Worm (Caenorhabditis elegans): Measurements from ENCODE around the gene C53C11.4.
"Not testable (repeated sequence)": the region's sequence is repeated elsewhere in the genome, so short reads cannot be mapped to it uniquely, and the experiment has no call there.

Gene C53C11.4

ce11 chrX:17310730-17311312 lies at the start of gene C53C11.4:
C53C11.4 (plus strand) TSS chrX:17310908.
- TF ChIP-seq unc-62 (GFP tag; optimal IDR thresholded peaks at IDR 0.05): not testable (repeated sequence)

DNA sequence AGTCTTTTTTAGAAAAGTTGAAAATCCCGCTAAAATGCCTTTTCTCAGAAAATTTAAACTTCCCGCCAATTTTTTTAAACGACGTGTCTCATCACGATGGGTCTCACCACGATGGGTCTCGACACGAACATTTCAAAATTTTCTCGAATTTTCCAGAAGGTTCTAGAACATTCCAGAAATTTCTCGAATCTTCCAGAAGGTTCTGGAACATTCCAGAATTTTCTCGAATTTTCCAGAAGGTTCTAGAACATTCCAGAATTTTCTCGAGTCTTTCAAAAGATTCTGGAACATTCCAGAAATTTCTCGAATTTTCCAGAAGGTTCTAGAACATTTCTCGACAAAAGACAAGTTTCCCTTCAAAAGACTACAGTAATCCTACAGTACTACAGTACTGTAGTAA lies 22.3 kb upstream of the C53C11.4 start:
- no peak for TF ChIP-seq unc-62 (GFP tag; optimal IDR thresholded peaks at IDR 0.05)

- no peak for TF ChIP-seq unc-62 (GFP tag; optimal IDR thresholded peaks at IDR 0.05)
Measured at ce11 chrX:17294019-17294418, 16.7 kb upstream of the C53C11.4 start.

DNA sequence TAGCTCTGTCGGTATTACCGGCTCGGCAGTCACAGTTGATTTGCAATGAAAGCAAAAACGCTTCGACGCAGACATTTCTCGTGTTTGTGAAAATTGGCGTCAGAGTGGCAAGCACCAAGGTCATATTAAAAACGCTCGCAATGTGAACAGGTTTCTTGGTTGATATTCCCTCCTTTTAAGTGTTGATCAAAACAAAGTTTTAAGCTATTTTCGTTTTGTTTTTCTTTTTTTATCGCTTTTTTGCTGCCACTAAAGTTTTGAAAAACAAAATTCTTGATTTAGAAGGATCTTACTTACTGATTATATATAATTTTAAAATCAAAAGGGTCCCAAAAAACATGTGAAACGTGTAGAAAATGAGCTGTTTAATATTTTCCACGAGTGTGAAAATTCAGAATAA lies 16.0 kb upstream of the C53C11.4 start, which contains the start of gene C33E10.8:
C33E10.8 (minus strand) TSS at position 101 of the 400 bp plus-strand sequence.
- no peak for TF ChIP-seq unc-62 (GFP tag; optimal IDR thresholded peaks at IDR 0.05)

DNA sequence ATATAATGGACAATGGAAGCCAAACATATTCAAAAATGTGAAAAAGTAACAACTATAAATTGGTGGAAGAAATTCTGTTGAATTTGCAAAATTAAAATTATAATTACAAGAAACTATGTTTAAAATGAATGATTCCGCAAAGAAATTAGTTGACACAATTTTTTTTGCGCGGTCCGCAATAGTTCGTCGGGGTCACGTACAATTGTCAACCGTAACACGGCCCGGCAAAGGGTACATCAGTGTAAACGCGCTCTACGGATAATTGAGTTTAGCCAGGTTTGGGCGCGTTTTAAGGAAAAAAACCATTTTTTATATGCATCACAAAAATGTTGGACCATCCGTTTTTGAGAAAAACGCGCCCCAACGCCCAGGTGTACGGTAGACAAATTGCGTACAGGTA lies 13.3 kb upstream of the C53C11.4 start:
- TF ChIP-seq unc-62 (GFP tag; optimal IDR thresholded peaks at IDR 0.05): no peak

DNA sequence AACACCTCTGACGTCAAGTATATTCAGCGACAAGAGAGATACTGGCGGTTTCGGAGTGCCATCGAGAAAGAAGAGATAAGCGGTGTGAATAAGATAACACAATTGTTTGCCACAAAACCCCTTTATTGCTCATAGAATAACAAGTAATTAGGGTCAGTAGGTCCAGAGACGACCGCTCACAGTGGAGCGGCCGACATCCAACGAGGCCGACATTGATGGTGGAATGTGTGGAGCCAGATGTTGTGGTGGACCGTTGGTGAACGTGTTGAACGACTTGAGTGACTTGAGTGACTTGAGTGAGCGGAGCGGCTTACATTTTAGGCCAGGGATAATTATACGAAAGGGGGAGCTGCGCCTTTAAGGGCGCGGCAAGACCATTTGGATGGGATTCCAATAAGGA lies 10.0 kb upstream of the C53C11.4 start:
- TF ChIP-seq unc-62 (GFP tag; optimal IDR thresholded peaks at IDR 0.05): no peak

DNA sequence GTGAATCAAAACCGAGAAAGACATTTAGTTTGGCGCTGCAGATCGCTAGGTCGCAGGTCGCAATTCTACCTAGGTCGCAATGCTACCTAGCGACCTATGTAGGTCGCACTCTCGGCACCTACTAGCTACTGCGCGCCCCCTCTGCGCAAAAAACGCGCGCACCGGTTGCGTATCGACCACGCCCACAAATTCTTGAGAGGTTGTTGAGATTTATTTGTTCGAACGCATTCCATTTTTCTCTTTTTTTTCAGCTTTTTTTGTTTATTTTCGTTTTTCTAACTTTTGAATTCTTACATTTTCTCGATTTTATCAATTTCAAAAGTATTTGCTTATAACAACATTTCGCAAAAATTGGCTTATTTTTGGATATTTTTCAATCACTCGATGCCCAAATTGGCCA lies 8.8 kb upstream of the C53C11.4 start, which contains the start of gene C33E10.10:
C33E10.10 (minus strand) TSS at position 101 of the 400 bp plus-strand sequence.
- no peak for TF ChIP-seq unc-62 (GFP tag; optimal IDR thresholded peaks at IDR 0.05)

DNA sequence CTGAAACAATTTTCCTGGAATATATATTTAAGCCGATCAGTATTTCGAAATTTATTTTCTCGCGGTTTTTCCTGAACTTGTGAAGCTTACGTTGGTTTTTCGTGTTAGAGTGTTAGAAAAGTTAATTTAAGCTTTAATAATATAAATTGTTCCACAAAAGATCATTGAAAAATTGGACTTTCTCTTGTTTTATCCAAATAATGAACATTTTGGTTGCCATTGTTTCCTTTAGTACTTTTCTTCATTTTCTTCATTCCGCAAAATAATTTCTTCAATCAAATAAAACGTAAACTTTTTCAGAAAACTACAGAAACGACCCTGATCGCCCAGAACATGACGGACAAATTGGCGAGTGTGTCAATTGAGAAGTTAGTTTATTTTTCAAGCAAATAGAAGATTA lies 8.3 kb upstream of the C53C11.4 start, which contains the start of gene fbxa-120:
fbxa-120 (plus strand) TSS at position 301 of the 400 bp plus-strand sequence.
- no peak for TF ChIP-seq unc-62 (GFP tag; optimal IDR thresholded peaks at IDR 0.05)

ce11 chrX:17304920-17305319 lies 5.8 kb upstream of the C53C11.4 start, which contains the start of gene C33E10.1:
C33E10.1 (plus strand) TSS chrX:17305220.
- not testable (repeated sequence) for TF ChIP-seq unc-62 (GFP tag; optimal IDR thresholded peaks at IDR 0.05)

DNA sequence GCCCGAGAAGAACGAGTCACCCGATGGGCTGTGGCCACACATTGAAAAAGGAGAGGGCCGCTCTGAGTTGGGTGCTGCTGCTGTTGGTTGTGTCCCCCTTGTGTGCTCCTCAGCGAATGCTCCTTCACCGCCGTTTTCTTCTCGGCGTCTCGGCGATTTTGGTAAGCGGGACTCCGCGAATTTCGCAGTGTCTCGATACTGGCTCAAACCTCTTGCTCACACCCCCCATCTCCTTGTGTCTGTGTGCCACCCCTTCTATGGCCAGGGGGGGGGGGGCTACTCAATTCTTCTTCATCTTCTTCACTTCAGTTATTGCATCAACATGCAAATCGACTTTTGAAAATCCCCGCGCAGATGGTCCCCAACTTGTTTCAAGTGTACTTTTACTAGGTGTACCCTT lies 4.2 kb downstream of the C53C11.4 start:
- TF ChIP-seq unc-62 (GFP tag; optimal IDR thresholded peaks at IDR 0.05): no peak

- TF ChIP-seq unc-62 (GFP tag; optimal IDR thresholded peaks at IDR 0.05): no peak
Measured at ce11 chrX:17318284-17318683, 7.6 kb downstream of the C53C11.4 start, which contains the start of gene ptr-5. ptr-5 (plus strand) TSS chrX:17318584.

DNA sequence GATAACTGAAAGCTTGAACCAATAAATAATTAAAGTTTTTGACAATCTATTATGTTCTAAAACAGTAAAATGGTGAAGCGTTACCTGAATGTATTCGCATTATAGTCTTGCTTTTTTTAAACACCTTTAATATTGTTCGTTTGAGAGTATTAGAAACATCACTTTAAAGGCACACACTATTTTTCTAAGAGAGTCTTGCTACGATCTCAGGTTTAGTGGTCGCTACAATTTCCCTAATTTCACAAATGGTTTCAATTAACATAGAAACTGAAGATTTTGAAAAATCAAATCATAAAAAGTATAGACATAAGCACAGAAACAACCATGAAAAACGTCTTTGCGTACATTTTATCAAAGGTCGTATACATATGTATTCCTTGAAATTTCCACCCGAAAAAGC lies 9.9 kb downstream of the C53C11.4 start:
- TF ChIP-seq unc-62 (GFP tag; optimal IDR thresholded peaks at IDR 0.05): no peak

- TF ChIP-seq unc-62 (GFP tag; optimal IDR thresholded peaks at IDR 0.05): no peak
Measured at ce11 chrX:17324954-17325353, 14.2 kb downstream of the C53C11.4 start.

ce11 chrX:17327226-17327625 lies 16.5 kb downstream of the C53C11.4 start:
- TF ChIP-seq unc-62 (GFP tag; optimal IDR thresholded peaks at IDR 0.05): no peak

- no peak for TF ChIP-seq unc-62 (GFP tag; optimal IDR thresholded peaks at IDR 0.05)
Measured at ce11 chrX:17329075-17329474, 18.4 kb downstream of the C53C11.4 start.

ce11 chrX:17330574-17330973 lies 19.9 kb downstream of the C53C11.4 start:
- no peak for TF ChIP-seq unc-62 (GFP tag; optimal IDR thresholded peaks at IDR 0.05)

DNA sequence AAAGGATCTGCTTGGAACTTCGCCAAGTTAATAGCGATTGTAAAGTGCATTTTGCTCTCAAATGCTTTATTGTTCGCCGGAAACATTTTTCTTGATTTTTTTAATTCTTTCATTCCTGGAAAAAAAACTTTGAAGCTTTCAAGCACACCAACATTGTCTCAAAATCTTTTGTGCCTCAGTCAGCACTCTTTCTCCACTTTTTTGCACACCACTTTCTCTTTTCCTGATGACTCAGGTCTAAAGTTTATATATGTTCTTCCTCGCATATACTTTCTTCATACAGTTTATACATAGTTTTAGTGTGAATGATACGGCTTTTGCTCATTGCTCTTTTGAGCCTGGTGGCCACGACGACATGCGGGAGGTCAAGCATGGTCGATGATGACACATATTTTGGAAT lies 23.0 kb downstream of the C53C11.4 start, which contains the start of gene C53C11.5:
C53C11.5 (plus strand) TSS at position 301 of the 400 bp plus-strand sequence.
- TF ChIP-seq unc-62 (GFP tag; optimal IDR thresholded peaks at IDR 0.05): no peak

DNA sequence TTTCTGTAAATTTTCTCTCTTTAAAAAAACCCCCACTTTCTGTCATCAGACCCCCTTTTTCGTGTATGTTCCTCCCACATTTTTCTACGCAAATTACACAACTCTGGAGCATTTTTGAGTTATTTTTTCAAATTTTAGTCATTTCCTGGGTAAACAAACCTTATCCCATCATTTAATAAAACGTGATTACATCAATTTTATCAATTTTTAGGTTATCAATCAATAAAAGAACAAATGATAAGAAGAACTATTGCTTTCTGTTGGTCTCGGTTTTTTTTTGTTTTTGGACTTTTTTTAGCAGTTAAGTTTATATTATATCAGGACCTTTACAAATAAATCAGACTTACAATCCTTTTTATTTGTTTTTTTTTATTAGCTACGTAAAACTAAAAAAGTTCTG lies 25.6 kb downstream of the C53C11.4 start, which contains the start of gene C53C11.2:
C53C11.2 (plus strand) TSS at position 284 of the 400 bp plus-strand sequence.
- no peak for TF ChIP-seq unc-62 (GFP tag; optimal IDR thresholded peaks at IDR 0.05)
